Fruit fly (Drosophila melanogaster) whole organism, prepupa: ENCODE data around the gene CG15239.

Source experiments
- Blimp-1 ChIP-seq: fragments of 200-800 bp; sonication (Bioruptor generic); optimal IDR thresholded peaks from 3 replicates; lab custom pipeline; 2017; ENCODE audit warnings: missing biosample characterization, missing genetic modification characterization, mild to moderate bottlenecking, moderate library complexity, missing genetic modification reagents
- CG10631 ChIP-seq: fragments of 200-800 bp; sonication (Bioruptor generic); optimal IDR thresholded peaks from 2 replicates; lab custom pipeline; 2016; ENCODE audit warnings: missing biosample characterization, missing genetic modification characterization
- CG11762 ChIP-seq: fragments of 200-800 bp; sonication (Bioruptor generic); optimal IDR thresholded peaks from 3 replicates; lab custom pipeline; 2016; ENCODE audit warnings: missing biosample characterization, missing genetic modification characterization; ENCODE audit not compliant: insufficient read depth
- CG7368 ChIP-seq: fragments of 200-800 bp; sonication (Bioruptor generic); optimal IDR thresholded peaks from 3 replicates; lab custom pipeline; 2016; ENCODE audit warnings: missing biosample characterization, missing genetic modification characterization
- CG8319 ChIP-seq: fragments of 200-800 bp; sonication (Bioruptor generic); optimal IDR thresholded peaks from 3 replicates; lab custom pipeline; 2016; ENCODE audit warnings: missing biosample characterization, missing genetic modification characterization
- Ets96B ChIP-seq: fragments of 200-800 bp; optimal IDR thresholded peaks from 2 replicates; lab custom pipeline; 2019; ENCODE audit warnings: missing biosample characterization, mild to moderate bottlenecking, missing genetic modification characterization, moderate library complexity
- Hr4 ChIP-seq: fragments of 200-800 bp; sonication (Bioruptor generic); optimal IDR thresholded peaks from 3 replicates; lab custom pipeline; 2016; ENCODE audit warnings: missing biosample characterization, missing genetic modification characterization
- achi ChIP-seq: fragments of 200-800 bp; sonication (Bioruptor generic); optimal IDR thresholded peaks from 3 replicates; lab custom pipeline; 2016; ENCODE audit warnings: missing biosample characterization, missing genetic modification characterization
- acj6 ChIP-seq: fragments of 200-800 bp; sonication (Bioruptor generic); optimal IDR thresholded peaks from 3 replicates; lab custom pipeline; 2016; ENCODE audit warnings: missing biosample characterization, missing genetic modification characterization
- dsx ChIP-seq: fragments of 200-800 bp; optimal IDR thresholded peaks from 3 replicates; lab custom pipeline; 2019; ENCODE audit warnings: missing biosample characterization, mild to moderate bottlenecking, missing genetic modification characterization, moderate library complexity; ENCODE audit not compliant: poor library complexity, severe bottlenecking

DNA sequence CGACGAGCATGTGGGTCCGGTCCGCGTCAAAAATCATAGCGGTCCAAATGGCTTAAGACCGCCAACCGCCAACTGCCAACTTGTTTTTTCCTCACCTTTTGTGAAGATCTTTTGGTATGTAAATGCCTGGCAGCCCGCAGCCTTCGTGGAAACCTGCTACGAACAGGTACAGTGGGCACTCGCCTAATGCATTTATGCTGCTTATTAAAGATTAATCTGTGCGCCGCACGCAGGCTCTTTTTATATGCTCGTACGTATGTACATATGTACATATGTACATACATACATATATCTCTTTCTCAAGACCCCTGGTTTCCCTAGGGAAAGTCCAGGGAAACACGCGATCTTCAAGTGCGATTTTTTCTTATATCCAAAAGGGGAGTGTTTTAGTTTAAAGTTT is 37.6 kb upstream of the CG15239 start:
- no peak for TF ChIP-seq Ets96B (tag; lab: Kevin White, UChicago)
- no peak for TF ChIP-seq acj6 (GFP tag; lab: Kevin White, UChicago)
- no peak for TF ChIP-seq Blimp-1 (GFP tag; lab: Kevin White, UChicago)
- TF ChIP-seq Hr4 (GFP tag; lab: Kevin White, UChicago), result no peak
- no peak for TF ChIP-seq CG11762 (GFP tag; lab: Kevin White, UChicago)
- TF ChIP-seq CG10631 (GFP tag; lab: Kevin White, UChicago), result no peak
- no peak for TF ChIP-seq dsx (GFP tag; lab: Kevin White, UChicago)
- TF ChIP-seq CG8319 (GFP tag; lab: Kevin White, UChicago), result no peak
- no peak for TF ChIP-seq achi (GFP tag; lab: Kevin White, UChicago)
- no peak for TF ChIP-seq CG7368
